Worm (Caenorhabditis elegans) whole organism, L4 larva: ENCODE results near the gene F49C12.11.
A peak's percentile ranks its signal among the peaks of the same experiment; 100 is the strongest.

Source experiments
- F37D6.2 ChIP-seq: sonication (generic microtip); optimal IDR thresholded peaks from 2 replicates; lab custom pipeline; 2016; ENCODE audit warnings: mild to moderate bottlenecking, missing genetic modification characterization, missing compliant biosample characterization
- T20F7.1 ChIP-seq: fragments of 200-800 bp; sonication (Bioruptor generic); optimal IDR thresholded peaks from 2 replicates; lab custom pipeline; 2018; ENCODE audit warnings: mild to moderate bottlenecking, missing genetic modification characterization, missing compliant biosample characterization
- Y5F2A.4 ChIP-seq: fragments of 200-800 bp; sonication (Bioruptor generic); optimal IDR thresholded peaks from 2 replicates; lab custom pipeline; 2018; ENCODE audit warnings: mild to moderate bottlenecking, missing genetic modification characterization, missing compliant biosample characterization
- ZK546.5 ChIP-seq, 2 experiments: sonication (generic microtip); optimal IDR thresholded peaks; 2 replicates each; lab custom pipeline; 2017; ENCODE audit warnings: missing biosample characterization in 2 of 2, missing genetic modification characterization in 2 of 2
- ama-1 ChIP-seq: fragments of 150-350 bp; optimal IDR thresholded peaks from 2 replicates; lab custom pipeline; 2014; ENCODE audit warnings: inconsistent platforms, mixed read lengths
- ceh-62 ChIP-seq: sonication (generic microtip); optimal IDR thresholded peaks from 2 replicates; lab custom pipeline; 2017; ENCODE audit warnings: missing biosample characterization, missing genetic modification characterization
- daf-16 ChIP-seq, 3 experiments: sonication (generic microtip); optimal IDR thresholded peaks; 2 replicates each; lab custom pipeline; 2016 to 2017; ENCODE audit warnings: missing genetic modification characterization in 3 of 3, missing genetic modification reagents in 3 of 3, mild to moderate bottlenecking in 2 of 3, missing compliant biosample characterization in 2 of 3, missing biosample characterization in 1 of 3, moderate library complexity in 1 of 3
- daf-19 ChIP-seq: fragments of 200-800 bp; sonication (Bioruptor generic); conservative IDR thresholded peaks from 2 replicates; pipeline ENCODE4 v1.3.6; 2022; ENCODE audit warnings: missing genetic modification characterization, missing compliant biosample characterization
- dmd-8 ChIP-seq: fragments of 200-800 bp; sonication (Bioruptor generic); IDR thresholded peaks from 2 replicates; pipeline ENCODE4 v1.3.6; 2022; ENCODE audit warnings: missing genetic modification characterization, missing compliant biosample characterization
- dve-1 ChIP-seq: sonication (generic microtip); optimal IDR thresholded peaks from 2 replicates; lab custom pipeline; 2017; ENCODE audit warnings: antibody characterized with exemption, mild to moderate bottlenecking, missing genetic modification characterization, missing compliant biosample characterization; ENCODE audit not compliant: insufficient read depth
- egl-43 ChIP-seq: fragments of 200-800 bp; sonication (Bioruptor generic); IDR thresholded peaks from 2 replicates; pipeline ENCODE4 v1.3.6; 2022; ENCODE audit warnings: missing genetic modification reagents, missing genetic modification characterization, missing compliant biosample characterization
- fos-1 ChIP-seq: fragments of 150-350 bp; optimal IDR thresholded peaks from 2 replicates; lab custom pipeline; 2014; ENCODE audit warnings: missing biosample characterization, missing genetic modification characterization
- hif-1 ChIP-seq, 2 experiments: sonication (generic microtip); optimal IDR thresholded peaks; 2 replicates each; lab custom pipeline; 2016 to 2017; ENCODE audit warnings: missing compliant biosample characterization in 2 of 2, missing genetic modification characterization in 2 of 2, missing genetic modification reagents in 2 of 2, missing genotype in 2 of 2, mild to moderate bottlenecking in 1 of 2
- hlh-11 ChIP-seq: fragments of 200-800 bp; sonication (Bioruptor generic); optimal IDR thresholded peaks from 2 replicates; lab custom pipeline; 2018; ENCODE audit warnings: mild to moderate bottlenecking, missing genetic modification characterization, missing compliant biosample characterization
- hlh-30 ChIP-seq: sonication (generic microtip); optimal IDR thresholded peaks from 2 replicates; lab custom pipeline; 2017; ENCODE audit warnings: antibody characterized with exemption, mild to moderate bottlenecking, missing genetic modification characterization, missing compliant biosample characterization; ENCODE audit not compliant: insufficient read depth
- jun-1 ChIP-seq: fragments of 150-350 bp; optimal IDR thresholded peaks from 2 replicates; lab custom pipeline; 2014; ENCODE audit warnings: missing biosample characterization, missing genetic modification reagents, missing genetic modification characterization
- lin-38 ChIP-seq: fragments of 200-800 bp; sonication (Bioruptor generic); IDR thresholded peaks from 2 replicates; pipeline ENCODE4 v1.3.6; 2022; ENCODE audit warnings: missing genetic modification reagents, missing genetic modification characterization, missing compliant biosample characterization
- lin-39 ChIP-seq: fragments of 150-350 bp; optimal IDR thresholded peaks from 2 replicates; lab custom pipeline; 2014; ENCODE audit warnings: missing biosample characterization, missing genetic modification reagents, missing genetic modification characterization
- lsy-2 ChIP-seq, 2 experiments: fragments of 150-350 bp in 1 of 2; sonication (generic microtip) in 1 of 2; optimal IDR thresholded peaks; 2 replicates each; lab custom pipeline; 2014 to 2017; ENCODE audit warnings: missing biosample characterization in 2 of 2, missing genetic modification characterization in 2 of 2
- madf-9 ChIP-seq: fragments of 200-800 bp; sonication (Bioruptor generic); conservative IDR thresholded peaks from 2 replicates; pipeline ENCODE4 v1.3.6; 2022; ENCODE audit warnings: missing genetic modification reagents, missing genetic modification characterization, missing compliant biosample characterization
- mdl-1 ChIP-seq, 2 experiments: fragments of 150-350 bp in 1 of 2; sonication (generic microtip) in 1 of 2; optimal IDR thresholded peaks; 2 replicates each; lab custom pipeline; 2014 to 2017; ENCODE audit warnings: missing biosample characterization in 2 of 2, missing genetic modification characterization in 2 of 2
- mep-1 ChIP-seq: fragments of 150-350 bp; sonication (generic microtip); optimal IDR thresholded peaks from 3 replicates; lab custom pipeline; 2014; ENCODE audit warnings: missing biosample characterization, missing genetic modification characterization
- mes-2 ChIP-seq: sonication (generic microtip); optimal IDR thresholded peaks from 2 replicates; lab custom pipeline; 2016; ENCODE audit warnings: missing genotype, mild to moderate bottlenecking, missing genetic modification characterization, missing compliant biosample characterization; ENCODE audit not compliant: poor library complexity, severe bottlenecking
- nhr-10 ChIP-seq: fragments of 150-350 bp; optimal IDR thresholded peaks from 2 replicates; lab custom pipeline; 2014; ENCODE audit warnings: missing biosample characterization, missing genetic modification characterization
- nhr-102 ChIP-seq: sonication (generic microtip); optimal IDR thresholded peaks from 2 replicates; lab custom pipeline; 2016; ENCODE audit warnings: mild to moderate bottlenecking, missing genetic modification characterization, moderate library complexity, missing compliant biosample characterization
- nhr-237 ChIP-seq: sonication (generic microtip); optimal IDR thresholded peaks from 2 replicates; lab custom pipeline; 2017; ENCODE audit warnings: missing biosample characterization, missing genetic modification characterization
- nhr-28 ChIP-seq: fragments of 150-350 bp; optimal IDR thresholded peaks from 2 replicates; lab custom pipeline; 2014; ENCODE audit warnings: missing biosample characterization, missing genetic modification characterization
- nhr-6 ChIP-seq: fragments of 150-350 bp; optimal IDR thresholded peaks from 2 replicates; lab custom pipeline; 2014; ENCODE audit warnings: missing biosample characterization, missing genetic modification characterization
- nhr-77 ChIP-seq: fragments of 150-350 bp; optimal IDR thresholded peaks from 2 replicates; lab custom pipeline; 2014; ENCODE audit warnings: missing biosample characterization, missing genetic modification characterization
- pqm-1 ChIP-seq: sonication (generic microtip); optimal IDR thresholded peaks from 2 replicates; lab custom pipeline; 2017; ENCODE audit warnings: missing biosample characterization, missing genetic modification characterization
- skn-1 ChIP-seq: fragments of 150-350 bp; optimal IDR thresholded peaks from 2 replicates; lab custom pipeline; 2014; ENCODE audit warnings: missing biosample characterization, missing genetic modification characterization
- snpc-4 ChIP-seq: fragments of 150-350 bp; optimal IDR thresholded peaks from 2 replicates; lab custom pipeline; 2014; ENCODE audit warnings: missing biosample characterization, missing genetic modification characterization
- tra-1 ChIP-seq: fragments of 200-800 bp; sonication (Bioruptor generic); IDR thresholded peaks from 2 replicates; pipeline ENCODE4 v1.3.6; 2022; ENCODE audit warnings: missing genetic modification reagents, missing genetic modification characterization, missing compliant biosample characterization
- unc-130 ChIP-seq: sonication (generic microtip); optimal IDR thresholded peaks from 2 replicates; lab custom pipeline; 2016; ENCODE audit warnings: missing genetic modification reagents, missing genetic modification characterization, missing compliant biosample characterization
- unc-62 ChIP-seq, 3 experiments: fragments of 150-350 bp in 1 of 3; sonication (generic microtip); optimal IDR thresholded peaks in 2 of 3; peaks in 1 of 3; 1 replicate in 1 of 3; 2 replicates in 2 of 3; lab custom pipeline; 2014 to 2017; ENCODE audit warnings: missing biosample characterization in 3 of 3, missing genetic modification characterization in 3 of 3, missing genetic modification reagents in 3 of 3, missing genotype in 1 of 3
- zip-11 ChIP-seq: fragments of 200-800 bp; sonication (Bioruptor generic); IDR thresholded peaks from 2 replicates; pipeline ENCODE4 v1.3.6; 2022; ENCODE audit warnings: missing genetic modification characterization, missing compliant biosample characterization
- ztf-11 ChIP-seq: fragments of 150-350 bp; optimal IDR thresholded peaks from 2 replicates; lab custom pipeline; 2014; ENCODE audit warnings: missing biosample characterization, missing genetic modification characterization

Gene F49C12.11

DNA sequence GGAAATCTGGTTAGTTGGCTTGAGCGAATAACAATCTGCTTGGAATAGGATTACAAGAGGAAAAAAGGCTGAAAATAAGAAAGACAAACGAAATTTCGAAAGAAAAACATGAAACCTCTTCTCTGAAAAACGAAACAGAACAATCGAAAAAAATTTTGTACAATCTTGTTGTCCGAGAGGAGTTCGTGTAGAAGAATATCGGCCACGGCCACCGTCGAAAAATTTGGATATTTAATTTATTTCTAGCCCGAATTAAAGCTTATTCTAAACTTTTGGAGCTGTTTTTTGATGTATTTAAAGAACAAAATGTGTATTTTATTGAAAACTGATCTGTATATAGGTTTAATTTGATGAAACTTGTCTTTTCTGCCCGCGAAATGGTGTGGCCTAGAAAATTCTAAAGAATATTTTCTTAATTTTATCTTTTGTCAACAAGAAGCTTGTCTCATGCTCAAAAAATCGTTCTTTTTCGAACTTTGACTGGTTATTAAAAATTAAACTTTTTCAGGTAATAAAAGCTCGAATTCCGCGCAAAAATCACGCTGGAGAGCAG, 17.4 kb downstream of the F49C12.11 start, which contains the start of gene T20D3.5:
TSS of gene T20D3.5 (plus strand) at position 503 of the 553 bp plus-strand sequence.
- TF ChIP-seq unc-130 (GFP tag; lab: Kevin White, UChicago) (peak; percentile 67), fos-1 (no peak), mes-2 (peak; percentile 66)
- TF ChIP-seq, all 104 proteins: peak for 2

DNA sequence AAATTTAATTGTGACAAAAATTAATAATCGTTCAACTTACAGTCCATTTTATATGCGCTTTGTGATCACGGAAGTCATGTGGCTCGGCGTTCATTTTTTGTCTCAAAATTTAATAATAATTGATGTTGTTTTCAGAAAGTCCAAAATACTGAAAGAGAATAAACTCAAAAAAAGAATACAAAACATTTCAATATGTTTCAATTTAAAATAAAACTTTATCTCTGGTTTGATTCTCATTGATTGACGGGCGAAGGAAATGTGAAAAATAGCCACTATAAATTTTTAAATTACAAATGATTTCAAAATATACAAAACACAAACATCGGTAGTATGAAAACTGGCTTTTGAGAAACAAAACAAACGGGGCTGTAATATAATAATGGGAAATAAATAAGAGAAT, 20.0 kb downstream of the F49C12.11 start, which contains the start of gene T20D3.6:
TSS of gene T20D3.6 (minus strand) at position 101 of the 400 bp plus-strand sequence.
- TF ChIP-seq nhr-237 (tag; lab: Kevin White, UChicago) (no peak), T20F7.1 (GFP tag; lab: Kevin White, UChicago) (peak; percentile 28), daf-16 (GFP tag; optimal IDR thresholded peaks at IDR 0.05; lab: Kevin White, UChicago) (no peak), daf-16 (tag; optimal IDR thresholded peaks at IDR 0.05; lab: Kevin White, UChicago) (peak; percentile 17)

DNA sequence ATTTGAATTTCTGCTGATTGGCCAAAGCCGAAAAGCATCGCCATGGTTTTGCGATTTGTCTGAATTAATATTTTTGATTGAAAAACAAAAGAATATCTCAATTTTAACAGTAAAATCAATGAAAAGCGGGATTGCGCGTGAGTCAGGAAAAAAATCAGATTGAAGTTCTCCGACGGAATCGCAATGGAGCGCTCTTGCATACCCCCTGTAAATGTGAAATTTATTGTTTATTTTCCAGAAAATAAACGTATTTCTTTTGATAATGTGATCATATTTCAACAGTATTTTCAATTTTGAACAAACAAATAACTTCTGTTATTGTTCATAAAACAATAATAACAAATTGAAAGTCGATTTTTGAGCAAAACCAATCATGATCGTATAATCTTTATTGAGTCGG, 22.4 kb downstream of the F49C12.11 start, which contains the start of gene vps-26:
TSS of gene vps-26 (minus strand) at position 200 of the 400 bp plus-strand sequence.
- TF ChIP-seq lin-39 (tag; lab: Kevin White, UChicago) (no peak), nhr-10 (tag; lab: Kevin White, UChicago) (no peak), mdl-1 (tag; optimal IDR thresholded peaks at IDR 0.05; lab: Kevin White, UChicago) (no peak), hlh-11 (tag; lab: Kevin White, UChicago) (no peak), dve-1 (tag; lab: Kevin White, UChicago) (peak; percentile 52), daf-16 (GFP tag; optimal IDR thresholded peaks at IDR 0.05; lab: Kevin White, UChicago) (no peak), daf-16 (tag; optimal IDR thresholded peaks at IDR 0.05; lab: Kevin White, UChicago) (peak; percentile 81), jun-1 (tag; lab: Kevin White, UChicago) (no peak), F37D6.2 (tag; lab: Kevin White, UChicago) (no peak), hlh-30 (tag; lab: Kevin White, UChicago) (peak; percentile 22), Y5F2A.4 (GFP tag; lab: Kevin White, UChicago) (no peak), madf-9 (GFP tag; lab: Robert Waterston, UW) (no peak), dmd-8 (GFP tag; lab: Robert Waterston, UW) (no peak), lin-38 (GFP tag; lab: Robert Waterston, UW) (peak; percentile 92), ceh-62 (no peak), nhr-28 (tag; lab: Kevin White, UChicago) (peak; percentile 15), daf-19 (no peak), ztf-11 (tag; lab: Kevin White, UChicago) (no peak), lsy-2 (tag; optimal IDR thresholded peaks at IDR 0.05; lab: Kevin White, UChicago) (peak in 1 of 2 experiments; percentile 54), unc-62 (GFP tag; optimal IDR thresholded peaks at IDR 0.05 in 1 of 2; lab: Kevin White, UChicago) (peak in 1 of 2 experiments; percentile 23), unc-62 (tag; optimal IDR thresholded peaks at IDR 0.05; lab: Kevin White, UChicago) (no peak), mep-1 (tag; lab: Kevin White, UChicago) (peak; percentile 14), nhr-6 (no peak), ZK546.5 (tag; optimal IDR thresholded peaks at IDR 0.05; lab: Kevin White, UChicago) (no peak), zip-11 (no peak), skn-1 (tag; lab: Kevin White, UChicago) (no peak), snpc-4 (tag; lab: Kevin White, UChicago) (no peak), tra-1 (GFP tag; lab: Robert Waterston, UW) (no peak), nhr-77 (tag; lab: Kevin White, UChicago) (no peak), egl-43 (GFP tag; lab: Robert Waterston, UW) (no peak), ama-1 (lab: Kevin White, UChicago) (peak; percentile 26), mes-2 (peak; percentile 26), hif-1 (tag; optimal IDR thresholded peaks at IDR 0.05; lab: Kevin White, UChicago) (no peak), nhr-102 (tag; lab: Kevin White, UChicago) (no peak), pqm-1 (tag; lab: Kevin White, UChicago) (peak; percentile 13)
